Worm (Caenorhabditis elegans): ENCODE results near the gene B0496.1.
A peak's percentile ranks its signal among the peaks of the same experiment; 100 is the strongest.

B0496.1 gene

ce11 chrIV:7428998-7429397, 17.1 kb upstream of the B0496.1 start:
- no peak for TF ChIP-seq egl-13 (tag; optimal IDR thresholded peaks at IDR 0.05)
- TF ChIP-seq lin-39 (tag; optimal IDR thresholded peaks at IDR 0.05): peak; percentile 44
- TF ChIP-seq nhr-71 (tag; optimal IDR thresholded peaks at IDR 0.05): peak; percentile 54
- TF ChIP-seq rnt-1 (tag; optimal IDR thresholded peaks at IDR 0.05): peak; percentile 82
- no peak for TF ChIP-seq unc-62 (GFP tag; optimal IDR thresholded peaks at IDR 0.05)
- peak; percentile 37 for TF ChIP-seq unc-130 (tag; optimal IDR thresholded peaks at IDR 0.05)
- no peak for TF ChIP-seq C16A3.4 (tag; optimal IDR thresholded peaks at IDR 0.05)
- TF ChIP-seq lsy-2 (tag; optimal IDR thresholded peaks at IDR 0.05): peak in 1 of 2 experiments; percentile 39
- TF ChIP-seq lin-14 (GFP tag; optimal IDR thresholded peaks at IDR 0.05): peak; percentile 78
- TF ChIP-seq nhr-19 (GFP tag; conservative IDR thresholded peaks at IDR 0.05): peak; percentile 17; the same call in 1 of the 2 replicates

ce11 chrIV:7433858-7434257, 12.2 kb upstream of the B0496.1 start, which contains the start of gene B0496.11:
Gene B0496.11 (minus strand): TSS chrIV:7433958.
- TF ChIP-seq swsn-7 (tag; optimal IDR thresholded peaks at IDR 0.05) (no peak), ceh-8 (GFP tag; optimal IDR thresholded peaks at IDR 0.05) (no peak), nhr-20 (tag; optimal IDR thresholded peaks at IDR 0.05) (no peak), tlp-1 (tag; optimal IDR thresholded peaks at IDR 0.05) (no peak), nhr-237 (tag; optimal IDR thresholded peaks at IDR 0.05) (no peak), nhr-19 (GFP tag; conservative IDR thresholded peaks at IDR 0.05) (no peak), aha-1 (tag; optimal IDR thresholded peaks at IDR 0.05) (no peak), xbp-1 (tag; optimal IDR thresholded peaks at IDR 0.05) (no peak), elt-2 (tag; optimal IDR thresholded peaks at IDR 0.05) (no peak), isw-1 (GFP tag; IDR thresholded peaks at IDR 0.05) (no peak), efl-3 (GFP tag; optimal IDR thresholded peaks at IDR 0.05) (no peak), tbx-2 (tag; optimal IDR thresholded peaks at IDR 0.05) (no peak), ceh-90 (tag; optimal IDR thresholded peaks at IDR 0.05) (no peak), blmp-1 (tag; optimal IDR thresholded peaks at IDR 0.05) (no peak)

- TF ChIP-seq blmp-1 (tag; optimal IDR thresholded peaks at IDR 0.05) (peak; percentile 8), jun-1 (tag; optimal IDR thresholded peaks at IDR 0.05) (no peak)
Measured at ce11 chrIV:7439377-7439776, 6.7 kb upstream of the B0496.1 start.

ce11 chrIV:7440238-7440637, 5.9 kb upstream of the B0496.1 start:
- TF ChIP-seq nhr-237 (tag; optimal IDR thresholded peaks at IDR 0.05) (no peak), blmp-1 (tag; optimal IDR thresholded peaks at IDR 0.05) (peak; percentile 97), nhr-28 (tag; optimal IDR thresholded peaks at IDR 0.05) (no peak), nhr-77 (tag; optimal IDR thresholded peaks at IDR 0.05) (no peak), elt-3 (tag; optimal IDR thresholded peaks at IDR 0.05) (peak in 4 of 6 experiments; percentile 1 to 77 (median 42)), pax-3 (tag; optimal IDR thresholded peaks at IDR 0.05) (no peak)

ce11 chrIV:7445236-7445635, 859 bp upstream of the B0496.1 start, which contains the start of gene valv-1:
Gene valv-1 (minus strand): TSS chrIV:7445336.
- TF ChIP-seq skn-1 (tag; optimal IDR thresholded peaks at IDR 0.05): no peak
- TF ChIP-seq isw-1 (GFP tag; IDR thresholded peaks at IDR 0.05): no peak
- no peak for TF ChIP-seq unc-86 (tag; optimal IDR thresholded peaks at IDR 0.05)

- no peak for TF ChIP-seq ceh-88 (GFP tag; IDR thresholded peaks at IDR 0.05)
- TF ChIP-seq egl-13 (tag; optimal IDR thresholded peaks at IDR 0.05): no peak
- no peak for TF ChIP-seq ceh-82 (tag; optimal IDR thresholded peaks at IDR 0.05)
- TF ChIP-seq nhr-237 (tag; optimal IDR thresholded peaks at IDR 0.05): no peak
- TF ChIP-seq lin-35 (GFP tag; optimal IDR thresholded peaks at IDR 0.05): no peak
- no peak for TF ChIP-seq aly-2 (tag; optimal IDR thresholded peaks at IDR 0.05)
- no peak for TF ChIP-seq C16A3.4 (tag; optimal IDR thresholded peaks at IDR 0.05)
- TF ChIP-seq unc-62 (GFP tag; optimal IDR thresholded peaks at IDR 0.05): no peak
- TF ChIP-seq lir-3 (tag; optimal IDR thresholded peaks at IDR 0.05; ENCODE audit: poor library complexity): no peak
- TF ChIP-seq skn-1 (tag; optimal IDR thresholded peaks at IDR 0.05): no peak
- no peak for TF ChIP-seq lsy-2 (tag; optimal IDR thresholded peaks at IDR 0.05)
- no peak for TF ChIP-seq vab-15 (tag; optimal IDR thresholded peaks at IDR 0.05)
- no peak for TF ChIP-seq hpl-2 (GFP tag; optimal IDR thresholded peaks at IDR 0.05)
- TF ChIP-seq nhr-71 (tag; optimal IDR thresholded peaks at IDR 0.05): no peak
- TF ChIP-seq unc-86 (tag; optimal IDR thresholded peaks at IDR 0.05): no peak
- TF ChIP-seq hlh-17 (GFP tag; optimal IDR thresholded peaks at IDR 0.05; ENCODE audit: borderline replicate concordance): no peak
- TF ChIP-seq lin-14 (GFP tag; optimal IDR thresholded peaks at IDR 0.05): no peak
- no peak for TF ChIP-seq C04F5.9 (tag; optimal IDR thresholded peaks at IDR 0.05)
- TF ChIP-seq elt-3 (tag; optimal IDR thresholded peaks at IDR 0.05): no peak
- no peak for TF ChIP-seq efl-3 (GFP tag; optimal IDR thresholded peaks at IDR 0.05)
Measured at ce11 chrIV:7447556-7447955, 1.5 kb downstream of the B0496.1 start, which contains the start of gene B0496.2. Gene B0496.2 (plus strand): TSS chrIV:7447856.
